Fruit fly (Drosophila melanogaster): Measurements from ENCODE around the gene ckd.

dm6 chr3L:3284900-3285299, 27.2 kb downstream of the ckd start:
- TF ChIP-seq EcR (GFP tag; optimal IDR thresholded peaks at IDR 0.05) (no peak), CG8478 (optimal IDR thresholded peaks at IDR 0.05) (no peak), pan (optimal IDR thresholded peaks at IDR 0.05) (no peak)
